Worm (Caenorhabditis elegans) whole organism, late embryonic: Measurements from ENCODE around the gene ptp-4A2.

Source experiments
- ceh-18 ChIP-seq: sonication (generic microtip); optimal IDR thresholded peaks from 2 replicates; lab custom pipeline; 2016; ENCODE audit warnings: missing genetic modification characterization, missing compliant biosample characterization
- elt-2 ChIP-seq: sonication (generic microtip); optimal IDR thresholded peaks from 2 replicates; lab custom pipeline; 2016; ENCODE audit warnings: missing genetic modification reagents, missing genetic modification characterization, missing compliant biosample characterization
- fax-1 ChIP-seq: sonication (generic microtip); optimal IDR thresholded peaks from 2 replicates; lab custom pipeline; 2016; ENCODE audit warnings: missing genotype, missing genetic modification characterization, missing compliant biosample characterization
- pax-1 ChIP-seq: fragments of 150-350 bp; optimal IDR thresholded peaks from 2 replicates; lab custom pipeline; 2014; ENCODE audit warnings: missing biosample characterization, missing genetic modification characterization
- pha-4 ChIP-seq: fragments of 150-350 bp; optimal IDR thresholded peaks from 2 replicates; lab custom pipeline; 2018; ENCODE audit warnings: missing biosample characterization, missing genetic modification reagents, missing genetic modification characterization

DNA sequence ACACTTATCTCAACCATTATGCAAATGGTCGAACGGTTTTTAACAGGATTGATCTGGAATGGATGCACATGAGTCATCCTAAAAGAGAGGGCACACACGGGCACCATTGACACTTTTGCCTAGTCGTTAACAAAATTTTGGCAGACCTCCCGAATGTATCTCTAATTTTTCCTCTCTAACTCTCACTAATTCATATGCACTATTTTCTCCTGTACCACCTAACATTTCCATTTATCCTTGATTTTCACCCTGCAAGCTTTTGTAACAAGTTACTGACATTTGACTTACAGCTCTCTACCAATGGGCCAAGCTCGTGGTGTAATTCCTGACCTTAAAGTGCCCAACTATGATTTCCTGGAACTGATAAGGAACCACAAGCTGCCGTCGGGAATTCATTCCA is 26.1 kb downstream of the ptp-4A2 start, which contains the start of gene T22B2.3:
- TF ChIP-seq pha-4 (tag; lab: Kevin White, UChicago) (no peak), elt-2 (no peak), pax-1 (tag; lab: Kevin White, UChicago) (no peak), ceh-18 (no peak), fax-1 (tag; lab: Kevin White, UChicago) (no peak)
